Fruit fly (Drosophila melanogaster): ENCODE data around the gene CG15717.

The CG15717 gene

DNA sequence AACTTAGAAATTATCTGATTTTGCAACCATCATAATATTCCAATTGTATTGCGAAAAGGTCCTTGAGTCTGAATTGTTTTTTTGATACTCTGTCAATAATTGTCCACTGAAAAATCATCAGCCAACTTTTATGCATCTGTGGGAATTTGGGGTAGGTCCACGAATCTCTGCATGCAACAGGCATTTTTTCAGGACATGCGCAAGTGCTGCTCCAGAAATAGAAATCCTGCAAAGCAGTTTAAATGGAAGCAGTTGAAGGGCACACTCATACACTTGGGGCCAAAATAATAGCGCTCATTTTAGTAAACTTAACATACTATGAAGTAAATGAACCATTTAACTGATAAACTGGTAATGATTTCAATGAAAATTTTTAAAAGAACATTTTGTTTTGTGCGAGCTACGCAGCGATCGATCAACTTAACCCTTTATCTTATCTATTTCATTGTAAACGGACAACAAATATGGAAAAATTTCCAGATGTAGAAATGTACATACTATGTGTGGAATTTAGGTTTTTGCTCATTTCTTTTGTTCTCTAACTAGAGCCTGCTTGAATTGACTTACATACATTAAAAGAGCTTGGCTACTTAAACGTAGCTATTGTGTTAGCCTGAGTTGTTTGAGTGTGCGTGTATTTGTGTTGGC is 1.5 kb downstream of the CG15717 start:
- peak; percentile 40 for TF ChIP-seq rgr (GFP tag; optimal IDR thresholded peaks at IDR 0.05)
- peak; percentile 20 for TF ChIP-seq OdsH (GFP tag; optimal IDR thresholded peaks at IDR 0.05)
- TF ChIP-seq psq (GFP tag; optimal IDR thresholded peaks at IDR 0.05), result no peak
- TF ChIP-seq tai (GFP tag; optimal IDR thresholded peaks at IDR 0.05), result peak; percentile 41
- TF ChIP-seq ey (GFP tag; optimal IDR thresholded peaks at IDR 0.05), result peak; percentile 27
- no peak for TF ChIP-seq Vsx2 (GFP tag; optimal IDR thresholded peaks at IDR 0.05; ENCODE audit: partially characterized antibody)
- peak; percentile 57 for TF ChIP-seq HLH106 (tag; optimal IDR thresholded peaks at IDR 0.05)
- peak; percentile 60 for TF ChIP-seq sv (GFP tag; optimal IDR thresholded peaks at IDR 0.05)
- TF ChIP-seq Myc (optimal IDR thresholded peaks at IDR 0.05), result no peak
- TF ChIP-seq CG32264 (GFP tag; optimal IDR thresholded peaks at IDR 0.05), result peak; percentile 4
- TF ChIP-seq foxo (GFP tag; optimal IDR thresholded peaks at IDR 0.05), result peak in 1 of 2 experiments; percentile 33
- TF ChIP-seq Sp1 (GFP tag; optimal IDR thresholded peaks at IDR 0.05), result peak; percentile 63
- TF ChIP-seq br (GFP tag; optimal IDR thresholded peaks at IDR 0.05), result peak; percentile 37
- peak; percentile 14 for TF ChIP-seq dmrt93B (GFP tag; optimal IDR thresholded peaks at IDR 0.05)
- peak; percentile 41 for TF ChIP-seq fru (GFP tag; optimal IDR thresholded peaks at IDR 0.05)
- TF ChIP-seq h (GFP tag; optimal IDR thresholded peaks at IDR 0.05), result peak; percentile 34
- no peak for TF ChIP-seq Rel (GFP tag; optimal IDR thresholded peaks at IDR 0.05)
- peak; percentile 2 for TF ChIP-seq Rel (tag; optimal IDR thresholded peaks at IDR 0.05)
- no peak for TF ChIP-seq brk (GFP tag; optimal IDR thresholded peaks at IDR 0.05)

DNA sequence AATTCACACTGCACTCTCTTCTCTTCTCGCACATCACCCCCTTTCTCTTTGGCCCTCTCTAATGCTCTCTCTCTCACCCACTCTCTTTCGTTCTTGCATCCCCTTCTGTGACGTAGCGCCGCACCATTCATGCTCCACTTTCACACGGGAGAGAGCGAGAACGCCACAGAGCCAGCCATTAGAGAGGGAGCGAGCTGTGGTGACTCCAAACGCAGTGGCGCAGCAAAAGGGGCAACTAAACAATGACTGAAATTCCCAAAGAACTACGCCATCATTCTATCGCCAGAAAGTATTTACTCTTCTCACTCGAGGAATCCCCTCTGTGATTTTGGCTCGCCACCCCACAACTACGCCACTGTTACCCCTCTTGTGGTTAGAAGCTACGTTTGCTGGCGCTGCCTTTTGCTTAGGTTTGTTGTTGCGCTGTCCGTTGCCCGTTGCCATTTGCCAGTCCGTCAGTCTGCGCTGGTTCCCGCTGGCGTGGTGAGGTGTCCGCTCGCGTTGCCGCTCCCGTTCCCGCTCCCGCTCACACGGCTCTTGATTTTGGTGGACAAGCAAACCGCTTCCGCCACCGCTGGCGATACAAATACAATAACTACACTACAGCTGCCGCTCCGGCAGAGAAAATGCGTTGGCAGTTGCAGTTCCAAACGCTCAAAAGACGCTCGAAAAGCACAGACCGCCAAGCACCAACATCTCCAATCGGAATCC is 2.5 kb downstream of the CG15717 start:
- TF ChIP-seq usp (GFP tag; optimal IDR thresholded peaks at IDR 0.05), result no peak
- peak; percentile 98 for TF ChIP-seq psq (GFP tag; optimal IDR thresholded peaks at IDR 0.05)
- peak; percentile 95 for TF ChIP-seq jim (GFP tag; optimal IDR thresholded peaks at IDR 0.05)
- TF ChIP-seq rgr (GFP tag; optimal IDR thresholded peaks at IDR 0.05), result peak; percentile 99
- peak; percentile 96 for TF ChIP-seq Dif (GFP tag; optimal IDR thresholded peaks at IDR 0.05; ENCODE audit: partially characterized antibody)
- TF ChIP-seq ey (GFP tag; optimal IDR thresholded peaks at IDR 0.05), result peak; percentile 99
- peak; percentile 99 for TF ChIP-seq OdsH (GFP tag; optimal IDR thresholded peaks at IDR 0.05)
- TF ChIP-seq Dfd (GFP tag; optimal IDR thresholded peaks at IDR 0.05), result peak; percentile 10
- peak; percentile 98 for TF ChIP-seq Sp1 (GFP tag; optimal IDR thresholded peaks at IDR 0.05)
- no peak for TF ChIP-seq Abd-B (GFP tag; optimal IDR thresholded peaks at IDR 0.05)
- TF ChIP-seq Hr78 (GFP tag; optimal IDR thresholded peaks at IDR 0.05), result no peak
- peak; percentile 92 for TF ChIP-seq dsf (GFP tag; optimal IDR thresholded peaks at IDR 0.05; ENCODE audit: borderline replicate concordance)
- peak; percentile 95 for TF ChIP-seq brk (GFP tag; optimal IDR thresholded peaks at IDR 0.05)
- peak; percentile 98 for TF ChIP-seq woc (GFP tag; optimal IDR thresholded peaks at IDR 0.05)
- TF ChIP-seq Mio (GFP tag; optimal IDR thresholded peaks at IDR 0.05), result peak; percentile 94
- TF ChIP-seq pan (optimal IDR thresholded peaks at IDR 0.05), result no peak
- peak; percentile 99 for TF ChIP-seq br (GFP tag; optimal IDR thresholded peaks at IDR 0.05)
- peak; percentile 99 for TF ChIP-seq Hr83 (GFP tag; optimal IDR thresholded peaks at IDR 0.05; ENCODE audit: poor library complexity, severe bottlenecking)
- peak; percentile 98 for TF ChIP-seq CG32264 (GFP tag; optimal IDR thresholded peaks at IDR 0.05)
- TF ChIP-seq tai (GFP tag; optimal IDR thresholded peaks at IDR 0.05), result peak; percentile 98
- peak; percentile 99 for TF ChIP-seq fru (GFP tag; optimal IDR thresholded peaks at IDR 0.05)
- TF ChIP-seq lola (GFP tag; optimal IDR thresholded peaks at IDR 0.05), result no peak
- no peak for TF ChIP-seq Myc (optimal IDR thresholded peaks at IDR 0.05)
- TF ChIP-seq CG9705 (GFP tag; optimal IDR thresholded peaks at IDR 0.05), result peak; percentile 92
- TF ChIP-seq dmrt93B (GFP tag; optimal IDR thresholded peaks at IDR 0.05), result peak; percentile 98
- TF ChIP-seq h (GFP tag; optimal IDR thresholded peaks at IDR 0.05), result peak; percentile 99
- TF ChIP-seq dl (GFP tag; optimal IDR thresholded peaks at IDR 0.05; ENCODE audit: insufficient read depth in 1 of 2, partially characterized antibody in 2 of 2), result peak; percentile 85 to 94
- peak; percentile 96 for TF ChIP-seq GATAd (GFP tag; optimal IDR thresholded peaks at IDR 0.05)
- peak; percentile 98 for TF ChIP-seq Jra (GFP tag; optimal IDR thresholded peaks at IDR 0.05)
- TF ChIP-seq CrebA (GFP tag; optimal IDR thresholded peaks at IDR 0.05; ENCODE audit: borderline replicate concordance), result peak; percentile 93
- peak; percentile 98 for TF ChIP-seq HLH106 (tag; optimal IDR thresholded peaks at IDR 0.05)
- TF ChIP-seq Rel (GFP tag; optimal IDR thresholded peaks at IDR 0.05), result peak; percentile 98
- TF ChIP-seq Rel (tag; optimal IDR thresholded peaks at IDR 0.05), result peak; percentile 94
- peak; percentile 99 for TF ChIP-seq Hnf4 (GFP tag; optimal IDR thresholded peaks at IDR 0.05)
- peak; percentile 99 for TF ChIP-seq sv (GFP tag; optimal IDR thresholded peaks at IDR 0.05)
- no peak for TF ChIP-seq N (GFP tag; optimal IDR thresholded peaks at IDR 0.05)
- peak; percentile 63 for TF ChIP-seq Vsx2 (GFP tag; optimal IDR thresholded peaks at IDR 0.05; ENCODE audit: partially characterized antibody)
- peak; percentile 97 to 100 for TF ChIP-seq foxo (GFP tag; optimal IDR thresholded peaks at IDR 0.05)
- peak; percentile 97 for TF ChIP-seq sage (GFP tag; optimal IDR thresholded peaks at IDR 0.05)
